Fruit fly (Drosophila melanogaster): ENCODE data around the gene nSMase.
A peak's percentile ranks its signal among the peaks of the same experiment; 100 is the strongest.

DNA sequence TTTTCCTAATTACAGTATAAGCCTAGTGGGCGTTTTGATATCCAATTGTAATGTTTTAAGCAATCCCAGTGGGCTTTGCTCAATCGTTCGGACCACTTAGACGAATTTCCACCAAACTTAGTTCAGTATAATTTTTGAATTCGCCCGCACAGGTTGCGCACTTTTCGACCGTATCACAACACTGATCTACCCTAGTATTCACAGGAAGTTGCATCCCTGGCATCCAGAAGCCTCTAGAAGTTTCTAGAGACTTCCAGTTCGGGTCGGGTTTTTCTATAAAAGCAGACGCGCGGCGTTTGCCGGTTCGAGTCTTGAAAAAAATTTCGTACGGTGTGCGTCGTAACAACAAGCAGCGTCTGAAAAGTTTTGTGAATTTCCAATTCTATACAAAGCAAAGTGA lies 26.0 kb upstream of the nSMase start, which contains the start of gene Hsp83:
- TF ChIP-seq dsf (GFP tag; optimal IDR thresholded peaks at IDR 0.05; ENCODE audit: borderline replicate concordance) (peak; percentile 78), psq (GFP tag; optimal IDR thresholded peaks at IDR 0.05) (peak; percentile 80), CG32264 (GFP tag; optimal IDR thresholded peaks at IDR 0.05) (peak; percentile 86)
